Worm (Caenorhabditis elegans) whole organism, mixed stage, embryonic: ENCODE data around the gene nmur-1.

Experiments used
- bed-3 ChIP-seq: fragments of 200-800 bp; sonication (Bioruptor generic); optimal IDR thresholded peaks from 3 replicates; lab custom pipeline; 2018; ENCODE audit warnings: mild to moderate bottlenecking, missing genetic modification characterization, moderate library complexity, missing compliant biosample characterization
- drap-1 ChIP-seq: fragments of 200-800 bp; sonication (Bioruptor generic); optimal IDR thresholded peaks from 3 replicates; lab custom pipeline; 2018; ENCODE audit warnings: mild to moderate bottlenecking, missing genetic modification characterization, missing compliant biosample characterization
- lin-32 ChIP-seq: fragments of 200-800 bp; sonication (Bioruptor generic); optimal IDR thresholded peaks from 2 replicates; lab custom pipeline; 2018; ENCODE audit warnings: mild to moderate bottlenecking, missing genetic modification characterization, missing compliant biosample characterization
- nhr-28 ChIP-seq: fragments of 150-350 bp; optimal IDR thresholded peaks from 2 replicates; lab custom pipeline; 2014; ENCODE audit warnings: missing biosample characterization, missing genetic modification characterization
- nhr-76 ChIP-seq: sonication (generic microtip); optimal IDR thresholded peaks from 2 replicates; lab custom pipeline; 2017; ENCODE audit warnings: missing biosample characterization, missing genetic modification characterization
- sptf-1 ChIP-seq: sonication (generic microtip); optimal IDR thresholded peaks from 2 replicates; lab custom pipeline; 2017; ENCODE audit warnings: mild to moderate bottlenecking, missing genetic modification characterization, moderate library complexity, missing compliant biosample characterization
- unc-39 ChIP-seq: fragments of 150-350 bp; optimal IDR thresholded peaks from 2 replicates; lab custom pipeline; 2014; ENCODE audit warnings: missing biosample characterization, missing genetic modification characterization
- unc-62 ChIP-seq: fragments of 150-350 bp; optimal IDR thresholded peaks from 2 replicates; lab custom pipeline; 2014; ENCODE audit warnings: missing biosample characterization, missing genetic modification reagents, missing genetic modification characterization

DNA sequence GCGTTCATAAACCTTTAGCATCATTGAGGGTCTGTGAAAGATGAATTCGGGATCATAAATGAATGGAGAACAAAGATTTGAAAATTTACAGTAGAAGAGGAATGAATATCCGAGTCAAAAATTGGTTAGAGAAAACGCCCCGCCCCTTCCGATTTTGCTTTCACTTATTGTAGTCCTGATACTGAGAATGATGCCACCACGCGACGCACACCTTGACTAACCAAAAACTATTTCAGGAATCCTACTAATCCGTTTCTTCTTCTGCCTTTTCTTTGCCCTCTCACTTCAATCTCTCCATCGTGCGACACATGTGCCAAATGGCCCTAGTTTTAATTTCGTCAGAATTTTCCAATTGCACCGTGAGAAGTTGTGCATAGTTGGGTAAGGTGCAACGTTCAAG is 17.3 kb upstream of the nmur-1 start:
- TF ChIP-seq unc-39 (tag; lab: Kevin White, UChicago): no peak
- TF ChIP-seq nhr-76 (tag; lab: Kevin White, UChicago): no peak
- TF ChIP-seq sptf-1 (tag; lab: Kevin White, UChicago): no peak
- no peak for TF ChIP-seq drap-1 (GFP tag; lab: Kevin White, UChicago)
- TF ChIP-seq nhr-28 (tag; lab: Kevin White, UChicago): no peak
- no peak for TF ChIP-seq bed-3
- no peak for TF ChIP-seq lin-32 (GFP tag; lab: Kevin White, UChicago)
- TF ChIP-seq unc-62: no peak
